Worm (Caenorhabditis elegans) whole organism, mixed stage, embryonic: ENCODE measurements around the gene perm-1.

Experiments
- M03D4.4 ChIP-seq: sonication (generic microtip); optimal IDR thresholded peaks from 2 replicates; lab custom pipeline; 2017; ENCODE audit warnings: mild to moderate bottlenecking, missing genetic modification characterization, missing compliant biosample characterization
- lin-32 ChIP-seq: fragments of 200-800 bp; sonication (Bioruptor generic); optimal IDR thresholded peaks from 2 replicates; lab custom pipeline; 2018; ENCODE audit warnings: mild to moderate bottlenecking, missing genetic modification characterization, missing compliant biosample characterization
- nhr-76 ChIP-seq: sonication (generic microtip); optimal IDR thresholded peaks from 2 replicates; lab custom pipeline; 2017; ENCODE audit warnings: missing biosample characterization, missing genetic modification characterization
- unc-62 ChIP-seq: fragments of 150-350 bp; optimal IDR thresholded peaks from 2 replicates; lab custom pipeline; 2014; ENCODE audit warnings: missing biosample characterization, missing genetic modification reagents, missing genetic modification characterization

DNA sequence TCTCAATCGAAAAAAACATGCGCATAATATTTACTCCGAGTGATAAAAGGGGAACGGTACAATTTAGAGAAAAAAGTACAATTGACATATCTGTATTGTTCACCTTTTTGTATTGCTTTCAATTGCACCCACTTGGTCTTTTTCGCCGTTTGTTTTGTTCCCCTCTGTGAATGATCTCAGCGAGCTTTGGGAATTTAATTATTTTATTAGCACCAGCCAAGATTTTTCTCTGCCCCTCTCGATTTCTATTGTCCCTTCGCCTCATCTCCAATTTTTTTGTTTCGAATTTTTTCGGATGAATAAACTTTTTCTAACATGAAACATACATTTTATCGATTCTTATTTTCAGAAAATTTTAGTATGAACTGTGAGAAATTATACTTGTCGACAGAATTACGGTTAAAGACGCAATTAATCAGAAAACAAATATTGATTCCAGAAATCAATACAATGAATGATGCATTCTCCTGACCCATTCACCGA, 19.6 kb downstream of the perm-1 start, which contains the start of gene rev-1:
- TF ChIP-seq lin-32 (GFP tag; lab: Kevin White, UChicago), result no peak
- no peak for TF ChIP-seq M03D4.4
- TF ChIP-seq nhr-76 (tag; lab: Kevin White, UChicago), result no peak
- no peak for TF ChIP-seq unc-62 (GFP tag; lab: Kevin White, UChicago)
